Worm (Caenorhabditis elegans) whole organism, L3 larva: ENCODE measurements around the gene R155.3.

ENCODE experiments used
- R02D3.7 ChIP-seq: fragments of 150-350 bp; optimal IDR thresholded peaks from 2 replicates; lab custom pipeline; 2014; ENCODE audit warnings: missing biosample characterization, missing genetic modification characterization
- ZK546.5 ChIP-seq: sonication (generic microtip); optimal IDR thresholded peaks from 2 replicates; lab custom pipeline; 2017; ENCODE audit warnings: missing biosample characterization, missing genetic modification characterization
- aly-2 ChIP-seq: fragments of 150-350 bp; optimal IDR thresholded peaks from 2 replicates; lab custom pipeline; 2014; ENCODE audit warnings: missing biosample characterization, missing genetic modification characterization
- ama-1 ChIP-seq: fragments of 150-350 bp; optimal IDR thresholded peaks from 2 replicates; lab custom pipeline; 2018
- ceh-16 ChIP-seq: sonication (generic microtip); optimal IDR thresholded peaks from 2 replicates; lab custom pipeline; 2017; ENCODE audit warnings: missing biosample characterization, missing genetic modification characterization
- ceh-28 ChIP-seq: fragments of 150-350 bp; optimal IDR thresholded peaks from 2 replicates; lab custom pipeline; 2014; ENCODE audit warnings: missing biosample characterization, missing genetic modification reagents, missing genetic modification characterization
- ceh-82 ChIP-seq: fragments of 150-350 bp; optimal IDR thresholded peaks from 2 replicates; lab custom pipeline; 2014; ENCODE audit warnings: missing biosample characterization, missing genetic modification characterization
- ceh-9 ChIP-seq: sonication (generic microtip); optimal IDR thresholded peaks from 2 replicates; lab custom pipeline; 2018; ENCODE audit warnings: missing biosample characterization, missing genetic modification characterization
- daf-12 ChIP-seq: fragments of 150-350 bp; optimal IDR thresholded peaks from 2 replicates; lab custom pipeline; 2014; ENCODE audit warnings: missing biosample characterization, missing genetic modification reagents, missing genetic modification characterization
- egl-27 ChIP-seq: sonication (generic microtip); optimal IDR thresholded peaks from 4 replicates; lab custom pipeline; 2017; ENCODE audit warnings: missing biosample characterization, missing genetic modification reagents, missing genetic modification characterization
- egl-5 ChIP-seq: fragments of 150-350 bp; optimal IDR thresholded peaks from 2 replicates; lab custom pipeline; 2017; ENCODE audit warnings: missing biosample characterization, missing genetic modification reagents, missing genetic modification characterization, inconsistent platforms
- elt-1 ChIP-seq: fragments of 150-350 bp; optimal IDR thresholded peaks from 2 replicates; lab custom pipeline; 2014; ENCODE audit warnings: missing biosample characterization, missing genetic modification characterization
- elt-2 ChIP-seq: sonication (generic microtip); optimal IDR thresholded peaks from 2 replicates; lab custom pipeline; 2016; ENCODE audit warnings: missing genetic modification reagents, mild to moderate bottlenecking, missing genetic modification characterization, missing compliant biosample characterization
- elt-3 ChIP-seq, 3 experiments: fragments of 150-350 bp in 1 of 3; sonication (generic microtip) in 2 of 3; optimal IDR thresholded peaks; 2 replicates in 2 of 3; 4 replicates in 1 of 3; lab custom pipeline; 2014 to 2017; ENCODE audit warnings: missing biosample characterization in 3 of 3, missing genetic modification characterization in 3 of 3
- eor-1 ChIP-seq, 2 experiments: fragments of 150-350 bp; optimal IDR thresholded peaks; 2 replicates each; lab custom pipeline; 2014 to 2018; ENCODE audit warnings: missing biosample characterization in 2 of 2, missing genetic modification characterization in 2 of 2
- fkh-10 ChIP-seq: sonication (generic microtip); optimal IDR thresholded peaks from 2 replicates; lab custom pipeline; 2017; ENCODE audit warnings: missing biosample characterization, missing genetic modification reagents, missing genetic modification characterization
- fkh-2 ChIP-seq: fragments of 150-350 bp; optimal IDR thresholded peaks from 2 replicates; lab custom pipeline; 2014; ENCODE audit warnings: missing biosample characterization, missing genetic modification reagents, missing genetic modification characterization
- fos-1 ChIP-seq: fragments of 150-350 bp; optimal IDR thresholded peaks from 2 replicates; lab custom pipeline; 2014; ENCODE audit warnings: missing biosample characterization, missing genetic modification characterization
- hmg-11 ChIP-seq: sonication (generic microtip); optimal IDR thresholded peaks from 2 replicates; lab custom pipeline; 2016; ENCODE audit warnings: missing genetic modification characterization, missing compliant biosample characterization
- jun-1 ChIP-seq: fragments of 150-350 bp; optimal IDR thresholded peaks from 2 replicates; lab custom pipeline; 2014; ENCODE audit warnings: missing biosample characterization, missing genetic modification reagents, missing genetic modification characterization
- lin-15B ChIP-seq: fragments of 150-350 bp; optimal IDR thresholded peaks from 2 replicates; lab custom pipeline; 2014; ENCODE audit warnings: missing biosample characterization, missing genetic modification characterization
- lin-39 ChIP-seq: fragments of 150-350 bp; optimal IDR thresholded peaks from 2 replicates; lab custom pipeline; 2018; ENCODE audit warnings: missing biosample characterization, missing genetic modification reagents, missing genetic modification characterization
- lsy-12 ChIP-seq: sonication (generic microtip); optimal IDR thresholded peaks from 2 replicates; lab custom pipeline; 2016; ENCODE audit warnings: mild to moderate bottlenecking, missing genetic modification characterization, missing compliant biosample characterization
- mdl-1 ChIP-seq: fragments of 150-350 bp; optimal IDR thresholded peaks from 2 replicates; lab custom pipeline; 2014; ENCODE audit warnings: missing biosample characterization, missing genetic modification characterization
- mml-1 ChIP-seq: fragments of 150-350 bp; sonication (generic microtip); optimal IDR thresholded peaks from 3 replicates; lab custom pipeline; 2014; ENCODE audit warnings: missing biosample characterization, missing genetic modification characterization
- nfya-1 ChIP-seq: sonication (generic microtip); optimal IDR thresholded peaks from 2 replicates; lab custom pipeline; 2017; ENCODE audit warnings: missing genetic modification characterization, mild to moderate bottlenecking, missing compliant biosample characterization, antibody characterized with exemption, moderate library complexity; ENCODE audit not compliant: insufficient read depth
- nhr-11 ChIP-seq: fragments of 150-350 bp; optimal IDR thresholded peaks from 2 replicates; lab custom pipeline; 2014; ENCODE audit warnings: missing biosample characterization, missing genetic modification characterization
- nhr-12 ChIP-seq: fragments of 150-350 bp; optimal IDR thresholded peaks from 2 replicates; lab custom pipeline; 2014; ENCODE audit warnings: missing biosample characterization, missing genetic modification characterization
- nhr-23 ChIP-seq: fragments of 150-350 bp; optimal IDR thresholded peaks from 2 replicates; lab custom pipeline; 2014; ENCODE audit warnings: missing biosample characterization, missing genetic modification reagents, missing genetic modification characterization
- nhr-237 ChIP-seq: fragments of 150-350 bp; optimal IDR thresholded peaks from 2 replicates; lab custom pipeline; 2014; ENCODE audit warnings: missing biosample characterization, missing genetic modification characterization
- nhr-25 ChIP-seq: sonication (generic microtip); optimal IDR thresholded peaks from 2 replicates; lab custom pipeline; 2017; ENCODE audit warnings: missing biosample characterization, missing genetic modification characterization
- nhr-28 ChIP-seq: fragments of 150-350 bp; optimal IDR thresholded peaks from 2 replicates; lab custom pipeline; 2014; ENCODE audit warnings: missing biosample characterization, missing genetic modification characterization
- nhr-43 ChIP-seq: sonication (generic microtip); optimal IDR thresholded peaks from 2 replicates; lab custom pipeline; 2016; ENCODE audit warnings: mild to moderate bottlenecking, missing genetic modification characterization, missing compliant biosample characterization; ENCODE audit not compliant: poor library complexity, severe bottlenecking
- nhr-67 ChIP-seq: fragments of 150-350 bp; optimal IDR thresholded peaks from 2 replicates; lab custom pipeline; 2014; ENCODE audit warnings: missing biosample characterization, missing genetic modification characterization
- nhr-76 ChIP-seq: fragments of 150-350 bp; sonication (generic microtip); optimal IDR thresholded peaks from 5 replicates; lab custom pipeline; 2014; ENCODE audit warnings: missing biosample characterization, missing genetic modification characterization
- nhr-77 ChIP-seq: fragments of 150-350 bp; optimal IDR thresholded peaks from 2 replicates; lab custom pipeline; 2014; ENCODE audit warnings: missing biosample characterization, missing genetic modification characterization
- pha-4 ChIP-seq: fragments of 150-350 bp; optimal IDR thresholded peaks from 2 replicates; lab custom pipeline; 2014; ENCODE audit warnings: missing biosample characterization, missing genetic modification reagents, missing genetic modification characterization
- pqm-1 ChIP-seq: fragments of 150-350 bp; optimal IDR thresholded peaks from 2 replicates; lab custom pipeline; 2017; ENCODE audit warnings: missing biosample characterization, missing genetic modification characterization, inconsistent platforms
- sea-2 ChIP-seq: fragments of 150-350 bp; sonication (generic microtip); optimal IDR thresholded peaks from 4 replicates; lab custom pipeline; 2014; ENCODE audit warnings: missing biosample characterization, missing genetic modification reagents, missing genetic modification characterization
- skn-1 ChIP-seq: fragments of 150-350 bp; optimal IDR thresholded peaks from 2 replicates; lab custom pipeline; 2014; ENCODE audit warnings: missing biosample characterization, missing genetic modification characterization
- snpc-4 ChIP-seq: fragments of 150-350 bp; optimal IDR thresholded peaks from 2 replicates; lab custom pipeline; 2014; ENCODE audit warnings: missing biosample characterization, missing genetic modification characterization
- tbx-2 ChIP-seq: sonication (generic microtip); optimal IDR thresholded peaks from 2 replicates; lab custom pipeline; 2016; ENCODE audit warnings: mild to moderate bottlenecking, missing genetic modification characterization, missing compliant biosample characterization
- unc-39 ChIP-seq: sonication (generic microtip); optimal IDR thresholded peaks from 4 replicates; lab custom pipeline; 2017; ENCODE audit warnings: missing biosample characterization, missing genetic modification characterization
- unc-62 ChIP-seq: fragments of 150-350 bp; sonication (generic microtip); optimal IDR thresholded peaks from 4 replicates; lab custom pipeline; 2014; ENCODE audit warnings: missing biosample characterization, missing genetic modification reagents, missing genetic modification characterization
- zag-1 ChIP-seq: fragments of 150-350 bp; optimal IDR thresholded peaks from 2 replicates; lab custom pipeline; 2014; ENCODE audit warnings: missing biosample characterization, missing genetic modification characterization
- ztf-11 ChIP-seq: fragments of 150-350 bp; optimal IDR thresholded peaks from 2 replicates; lab custom pipeline; 2014; ENCODE audit warnings: missing biosample characterization, missing genetic modification characterization
- ztf-4 ChIP-seq: fragments of 150-350 bp; optimal IDR thresholded peaks from 2 replicates; lab custom pipeline; 2014; ENCODE audit warnings: missing biosample characterization, missing genetic modification characterization

The R155.3 gene

DNA sequence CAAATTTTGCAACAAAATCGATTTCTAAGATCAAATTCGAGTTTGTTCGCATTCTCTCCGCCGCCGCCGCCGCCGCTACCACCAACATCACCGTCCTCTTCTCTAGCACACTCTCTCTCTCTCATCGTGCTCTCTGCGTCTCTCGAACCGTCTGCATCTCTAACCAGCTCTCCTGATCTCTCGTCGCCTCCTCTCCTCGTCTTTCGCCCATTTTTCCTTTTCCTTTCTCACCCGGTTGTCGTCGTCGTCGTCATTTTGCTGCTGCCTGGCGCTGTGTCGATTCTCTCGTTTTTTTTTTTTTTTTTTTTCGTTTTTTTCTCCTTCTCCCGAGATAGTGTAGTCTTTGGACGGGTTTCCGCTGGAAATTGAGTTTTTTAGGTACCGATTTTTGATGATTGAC, 50.1 kb downstream of the R155.3 start:
- TF ChIP-seq ztf-4 (peak; percentile 7), ztf-11 (tag; lab: Kevin White, UChicago) (no peak), fkh-10 (GFP tag; lab: Kevin White, UChicago) (peak; percentile 82), sea-2 (GFP tag; lab: Kevin White, UChicago) (no peak), pqm-1 (tag; lab: Kevin White, UChicago) (peak; percentile 74), nhr-25 (tag; lab: Kevin White, UChicago) (peak; percentile 99), unc-62 (GFP tag; lab: Kevin White, UChicago) (peak; percentile 83), egl-27 (tag; lab: Kevin White, UChicago) (peak; percentile 92), lin-15B (tag; lab: Kevin White, UChicago) (peak; percentile 51), nhr-77 (tag; lab: Kevin White, UChicago) (peak; percentile 1), ceh-28 (tag; lab: Kevin White, UChicago) (peak; percentile 85), eor-1 (tag; optimal IDR thresholded peaks at IDR 0.05; lab: Kevin White, UChicago) (no peak), snpc-4 (tag; lab: Kevin White, UChicago) (peak; percentile 46), ceh-82 (peak; percentile 70), nhr-23 (peak; percentile 97), nhr-11 (tag; lab: Kevin White, UChicago) (peak; percentile 60), tbx-2 (tag; lab: Kevin White, UChicago) (peak; percentile 65), nfya-1 (tag; lab: Kevin White, UChicago) (peak; percentile 97), hmg-11 (tag; lab: Kevin White, UChicago) (peak; percentile 42), pha-4 (tag; lab: Kevin White, UChicago) (peak; percentile 97), fkh-2 (tag; lab: Kevin White, UChicago) (no peak), nhr-28 (tag; lab: Kevin White, UChicago) (no peak), lin-39 (peak; percentile 97), ZK546.5 (no peak), ceh-9 (no peak), mdl-1 (tag; lab: Kevin White, UChicago) (peak; percentile 72), nhr-12 (tag; lab: Kevin White, UChicago) (no peak), jun-1 (tag; lab: Kevin White, UChicago) (peak; percentile 90), daf-12 (tag; lab: Kevin White, UChicago) (no peak), nhr-43 (tag; lab: Kevin White, UChicago) (peak; percentile 97), egl-5 (tag; lab: Kevin White, UChicago) (no peak), elt-1 (peak; percentile 86), skn-1 (peak; percentile 70), ama-1 (lab: Kevin White, UChicago) (peak; percentile 40), unc-39 (tag; lab: Kevin White, UChicago) (no peak), nhr-76 (tag; lab: Kevin White, UChicago) (no peak), mml-1 (tag; lab: Kevin White, UChicago) (no peak), nhr-67 (tag; lab: Kevin White, UChicago) (no peak), elt-2 (tag; lab: Kevin White, UChicago) (peak; percentile 76), lsy-12 (tag; lab: Kevin White, UChicago) (peak; percentile 79), fos-1 (tag; lab: Kevin White, UChicago) (peak; percentile 32), R02D3.7 (peak; percentile 73), zag-1 (tag; lab: Kevin White, UChicago) (no peak), aly-2 (no peak), nhr-237 (tag; lab: Kevin White, UChicago) (no peak), ceh-16 (tag; lab: Kevin White, UChicago) (no peak), elt-3 (tag; optimal IDR thresholded peaks at IDR 0.05; lab: Kevin White, UChicago) (no peak)
- TF ChIP-seq, all 47 proteins: peak for 28
